Worm (Caenorhabditis elegans) whole organism, late embryonic: ENCODE measurements around the gene nex-2.

Source experiments
- dmd-4 ChIP-seq: sonication (generic microtip); optimal IDR thresholded peaks from 2 replicates; lab custom pipeline; 2016; ENCODE audit warnings: borderline replicate concordance, missing genetic modification characterization, missing compliant biosample characterization
- elt-2 ChIP-seq: sonication (generic microtip); optimal IDR thresholded peaks from 2 replicates; lab custom pipeline; 2016; ENCODE audit warnings: missing genetic modification reagents, missing genetic modification characterization, missing compliant biosample characterization
- rnt-1 ChIP-seq: sonication (generic microtip); optimal IDR thresholded peaks from 2 replicates; lab custom pipeline; 2016; ENCODE audit warnings: missing genetic modification characterization, missing compliant biosample characterization

- TF ChIP-seq dmd-4 (tag; lab: Kevin White, UChicago) (no peak), rnt-1 (tag; lab: Kevin White, UChicago) (no peak), elt-2 (peak; percentile 5)
Measured at ce11 chrIII:10357598-10358186, 27.5 kb upstream of the nex-2 start, which contains the start of gene umps-1.
